Fruit fly (Drosophila melanogaster) whole organism, prepupa: ENCODE results near the gene IntS14.

Source experiments
- CG10631 ChIP-seq: fragments of 200-800 bp; sonication (Bioruptor generic); optimal IDR thresholded peaks from 2 replicates; lab custom pipeline; 2016; ENCODE audit warnings: missing biosample characterization, missing genetic modification characterization
- CG11762 ChIP-seq: fragments of 200-800 bp; sonication (Bioruptor generic); optimal IDR thresholded peaks from 3 replicates; lab custom pipeline; 2016; ENCODE audit warnings: missing biosample characterization, missing genetic modification characterization; ENCODE audit not compliant: insufficient read depth
- CG11902 ChIP-seq: fragments of 200-800 bp; sonication (Bioruptor generic); optimal IDR thresholded peaks from 3 replicates; lab custom pipeline; 2016; ENCODE audit warnings: missing biosample characterization, missing genetic modification characterization
- CG15336 ChIP-seq: fragments of 200-800 bp; sonication (Bioruptor generic); IDR thresholded peaks from 2 replicates; pipeline ENCODE4 v1.3.6; 2022; ENCODE audit warnings: missing biosample characterization, missing genetic modification characterization
- CG1621 ChIP-seq: fragments of 200-800 bp; sonication (Bioruptor generic); optimal IDR thresholded peaks from 3 replicates; lab custom pipeline; 2018; ENCODE audit warnings: missing biosample characterization, mild to moderate bottlenecking, missing genetic modification characterization
- CG16779 ChIP-seq: fragments of 200-800 bp; sonication (Bioruptor generic); optimal IDR thresholded peaks from 3 replicates; lab custom pipeline; 2017; ENCODE audit warnings: missing biosample characterization, mild to moderate bottlenecking, missing genetic modification characterization
- CG31627 ChIP-seq: fragments of 200-800 bp; sonication (Bioruptor generic); optimal IDR thresholded peaks from 3 replicates; lab custom pipeline; 2016; ENCODE audit warnings: missing biosample characterization, missing genetic modification characterization
- CG32006 ChIP-seq: fragments of 200-800 bp; sonication (Bioruptor generic); optimal IDR thresholded peaks from 3 replicates; lab custom pipeline; 2017; ENCODE audit warnings: missing biosample characterization, mild to moderate bottlenecking, missing genetic modification characterization
- CG6808 ChIP-seq: fragments of 200-800 bp; sonication (Bioruptor generic); optimal IDR thresholded peaks from 3 replicates; lab custom pipeline; 2017; ENCODE audit warnings: missing biosample characterization, missing genetic modification characterization, mild to moderate bottlenecking, moderate library complexity, missing genetic modification reagents
- CG6854 ChIP-seq: fragments of 200-800 bp; sonication (Bioruptor generic); optimal IDR thresholded peaks from 2 replicates; lab custom pipeline; 2017; ENCODE audit warnings: missing biosample characterization, mild to moderate bottlenecking, missing genetic modification characterization
- CG8319 ChIP-seq: fragments of 200-800 bp; sonication (Bioruptor generic); optimal IDR thresholded peaks from 3 replicates; lab custom pipeline; 2016; ENCODE audit warnings: missing biosample characterization, missing genetic modification characterization
- CG8632 ChIP-seq: fragments of 200-800 bp; sonication (Bioruptor generic); optimal IDR thresholded peaks from 3 replicates; lab custom pipeline; 2016; ENCODE audit warnings: missing biosample characterization, missing genetic modification characterization
- Eip75B ChIP-seq: fragments of 200-800 bp; sonication (Bioruptor generic); optimal IDR thresholded peaks from 3 replicates; lab custom pipeline; 2016; ENCODE audit warnings: missing biosample characterization, missing genetic modification characterization
- Eip78C ChIP-seq: fragments of 200-800 bp; sonication (Bioruptor generic); peaks from one replicate; lab custom pipeline; 2016; ENCODE audit warnings: missing biosample characterization, missing genetic modification characterization
- Ets21C ChIP-seq: fragments of 200-800 bp; sonication (Bioruptor generic); optimal IDR thresholded peaks from 3 replicates; lab custom pipeline; 2016; ENCODE audit warnings: missing biosample characterization, missing genetic modification characterization
- Ets96B ChIP-seq: fragments of 200-800 bp; optimal IDR thresholded peaks from 2 replicates; lab custom pipeline; 2019; ENCODE audit warnings: missing biosample characterization, mild to moderate bottlenecking, missing genetic modification characterization, moderate library complexity
- Met ChIP-seq: fragments of 200-800 bp; sonication (Bioruptor generic); optimal IDR thresholded peaks from 3 replicates; lab custom pipeline; 2016; ENCODE audit warnings: missing biosample characterization, missing genetic modification characterization
- Sox102F ChIP-seq: fragments of 200-800 bp; sonication (Bioruptor generic); optimal IDR thresholded peaks from 2 replicates; lab custom pipeline; 2016; ENCODE audit warnings: missing biosample characterization, mild to moderate bottlenecking, missing genetic modification characterization
- Sox14 ChIP-seq: fragments of 200-800 bp; sonication (Bioruptor generic); optimal IDR thresholded peaks from 3 replicates; lab custom pipeline; 2016; ENCODE audit warnings: missing biosample characterization, missing genetic modification characterization
- dsx ChIP-seq: fragments of 200-800 bp; optimal IDR thresholded peaks from 3 replicates; lab custom pipeline; 2019; ENCODE audit warnings: missing biosample characterization, mild to moderate bottlenecking, missing genetic modification characterization, moderate library complexity; ENCODE audit not compliant: poor library complexity, severe bottlenecking
- eg ChIP-seq: fragments of 200-800 bp; sonication (Bioruptor generic); IDR thresholded peaks from 3 replicates; pipeline ENCODE4 v1.3.6; 2022; ENCODE audit warnings: missing biosample characterization, missing genetic modification characterization
- esn ChIP-seq: fragments of 200-800 bp; sonication (Bioruptor generic); optimal IDR thresholded peaks from 2 replicates; lab custom pipeline; 2016; ENCODE audit warnings: missing biosample characterization, mild to moderate bottlenecking, missing genetic modification characterization, moderate library complexity
- fd59A ChIP-seq: fragments of 200-800 bp; sonication (Bioruptor generic); optimal IDR thresholded peaks from 2 replicates; lab custom pipeline; 2017; ENCODE audit warnings: missing biosample characterization, mild to moderate bottlenecking, missing genetic modification characterization, missing genetic modification reagents
- fd85E ChIP-seq: fragments of 200-800 bp; sonication (Bioruptor generic); optimal IDR thresholded peaks from 3 replicates; lab custom pipeline; 2016; ENCODE audit warnings: missing biosample characterization, missing genetic modification characterization
- lz ChIP-seq: fragments of 200-800 bp; sonication (Bioruptor generic); optimal IDR thresholded peaks from 3 replicates; lab custom pipeline; 2016; ENCODE audit warnings: missing biosample characterization, missing genetic modification characterization
- salr ChIP-seq, 2 experiments: fragments of 200-800 bp; sonication (Bioruptor generic); optimal IDR thresholded peaks; 3 replicates each; lab custom pipeline; 2016 to 2018; ENCODE audit warnings: missing biosample characterization in 2 of 2, missing genetic modification characterization in 2 of 2, mild to moderate bottlenecking in 1 of 2
- ss ChIP-seq, 2 experiments: fragments of 200-800 bp; sonication (Bioruptor generic); optimal IDR thresholded peaks; 2 replicates in 1 of 2; 3 replicates in 1 of 2; lab custom pipeline; 2017 to 2018; ENCODE audit warnings: mild to moderate bottlenecking in 2 of 2, missing biosample characterization in 2 of 2, missing genetic modification characterization in 2 of 2, moderate library complexity in 1 of 2
- svp ChIP-seq: fragments of 200-800 bp; sonication (Bioruptor generic); peaks from one replicate; lab custom pipeline; 2016; ENCODE audit warnings: missing biosample characterization, missing genetic modification characterization
- vri ChIP-seq: fragments of 200-800 bp; sonication (Bioruptor generic); optimal IDR thresholded peaks from 3 replicates; lab custom pipeline; 2016; ENCODE audit warnings: missing biosample characterization, mild to moderate bottlenecking, missing genetic modification characterization

IntS14 gene

DNA sequence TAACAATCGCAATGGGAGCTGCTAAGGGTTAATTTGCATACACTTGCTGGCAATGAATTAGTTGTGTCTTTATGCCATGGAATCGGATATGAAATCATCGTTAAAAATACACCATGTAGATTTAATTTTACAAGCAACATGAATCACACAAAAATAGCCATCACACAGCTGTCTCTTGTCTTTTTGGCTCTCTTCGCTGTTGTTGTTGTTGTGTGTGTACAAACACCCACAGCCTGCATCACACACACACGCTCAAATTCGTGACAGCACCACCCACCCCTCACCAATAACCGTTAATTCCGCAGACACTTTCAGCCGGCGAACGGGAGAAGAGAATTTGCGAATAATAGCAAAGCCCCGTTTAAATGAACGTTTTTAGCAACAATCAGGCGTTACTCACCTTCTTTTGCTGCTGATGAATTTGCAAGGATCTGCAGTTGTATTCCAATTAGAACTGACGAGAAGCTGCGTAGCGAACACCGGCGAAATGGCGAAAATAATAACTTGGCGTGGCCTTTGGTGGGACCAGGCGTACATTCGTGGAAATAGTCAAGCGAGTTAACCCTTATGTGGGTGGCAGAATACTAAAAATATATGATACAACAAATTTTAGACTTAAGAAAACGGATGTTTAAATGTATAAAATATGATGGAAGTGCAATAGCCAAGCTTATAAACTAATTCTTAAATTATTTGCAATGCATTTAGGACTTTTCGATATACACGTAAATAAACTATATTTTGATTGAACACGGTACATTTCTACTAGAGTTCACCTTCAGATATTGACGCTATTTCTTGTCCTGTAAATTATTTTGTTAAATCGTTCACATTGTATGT is 6.3 kb upstream of the IntS14 start, which contains the start of gene capt (continued):
- TF ChIP-seq salr (GFP tag; optimal IDR thresholded peaks at IDR 0.05; lab: Kevin White, UChicago): no peak
- no peak for TF ChIP-seq CG11762
- no peak for TF ChIP-seq Eip75B (GFP tag; lab: Kevin White, UChicago)
- no peak for TF ChIP-seq CG1621 (tag; lab: Kevin White, UChicago)
- no peak for TF ChIP-seq CG8632
- peak; percentile 37; the same call in 1 of the 2 replicates for TF ChIP-seq CG15336 (GFP tag; lab: Robert Waterston, UW)
- peak; percentile 66 for TF ChIP-seq Eip78C (GFP tag; lab: Kevin White, UChicago)
- TF ChIP-seq CG6808: peak; percentile 7
- TF ChIP-seq CG8319 (GFP tag; lab: Kevin White, UChicago): no peak
- peak; percentile 33 to 50 for TF ChIP-seq ss (GFP tag; optimal IDR thresholded peaks at IDR 0.05; lab: Kevin White, UChicago)
- no peak for TF ChIP-seq dsx

dm6 chr2L:1158519-1159319 is 5.5 kb upstream of the IntS14 start, which contains the start of gene Tango14:
Gene Tango14 (plus strand): TSS chr2L:1158661.
- TF ChIP-seq fd85E (GFP tag; lab: Kevin White, UChicago) (no peak), lz (no peak), Ets96B (tag; lab: Kevin White, UChicago) (no peak), Met (GFP tag; lab: Kevin White, UChicago) (no peak), CG11902 (GFP tag; lab: Kevin White, UChicago) (no peak), CG16779 (tag; lab: Kevin White, UChicago) (no peak), CG31627 (GFP tag; lab: Kevin White, UChicago) (no peak), salr (GFP tag; optimal IDR thresholded peaks at IDR 0.05; lab: Kevin White, UChicago) (no peak), CG11762 (no peak), svp (GFP tag; lab: Kevin White, UChicago) (peak; percentile 35), CG1621 (tag; lab: Kevin White, UChicago) (no peak), CG8632 (no peak), Sox102F (GFP tag; lab: Kevin White, UChicago) (no peak), eg (GFP tag; lab: Robert Waterston, UW) (peak; percentile 35; the same call in 1 of the 3 replicates)

DNA sequence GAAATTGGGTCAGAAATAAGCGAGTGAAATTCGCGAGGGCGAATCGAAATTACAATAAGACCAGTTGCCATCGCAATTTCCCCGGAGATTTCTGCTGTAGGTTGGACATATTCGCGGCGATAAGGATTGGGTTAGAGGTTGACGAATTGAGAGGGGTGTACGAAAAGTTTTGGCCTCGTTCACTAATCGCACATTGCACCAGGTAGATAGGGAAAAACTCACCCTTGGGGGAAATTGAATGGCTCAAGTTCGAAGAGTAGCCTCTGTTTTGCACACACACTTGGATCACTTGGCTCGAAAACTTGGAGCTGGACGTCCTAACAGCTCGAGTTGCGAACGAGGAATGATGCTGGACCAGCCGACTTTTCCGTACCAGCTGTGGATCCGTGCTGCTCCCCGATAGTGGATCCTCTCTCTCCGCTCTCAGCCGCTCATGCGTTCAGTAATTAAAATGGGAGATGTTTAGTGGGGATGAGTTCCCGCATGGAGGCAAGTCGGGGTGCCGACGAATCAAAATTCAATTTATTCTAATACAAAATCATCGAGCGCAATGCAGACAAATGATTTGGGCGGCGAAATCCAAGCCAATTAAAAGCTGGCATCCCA is 602 bp upstream of the IntS14 start, which contains the start of gene CG5080:
Gene CG5080, minus strand, starts transcription at position 349 of the 606 bp plus-strand sequence.
- TF ChIP-seq vri (no peak), fd85E (GFP tag; lab: Kevin White, UChicago) (no peak), Ets96B (tag; lab: Kevin White, UChicago) (no peak), eg (GFP tag; lab: Robert Waterston, UW) (no peak), svp (GFP tag; lab: Kevin White, UChicago) (peak; percentile 100), Eip78C (GFP tag; lab: Kevin White, UChicago) (peak; percentile 60), Eip75B (GFP tag; lab: Kevin White, UChicago) (peak; percentile 14), Ets21C (GFP tag; lab: Kevin White, UChicago) (no peak)

dm6 chr2L:1166326-1166725 is 2.1 kb downstream of the IntS14 start, which contains the start of gene CG14341:
Gene CG14341 (plus strand): TSS chr2L:1166506.
- TF ChIP-seq CG10631 (GFP tag; lab: Kevin White, UChicago) (no peak), fd59A (GFP tag; lab: Kevin White, UChicago) (no peak), CG32006 (GFP tag; lab: Kevin White, UChicago) (no peak), Sox14 (GFP tag; lab: Kevin White, UChicago) (no peak), CG6854 (no peak), Eip78C (GFP tag; lab: Kevin White, UChicago) (no peak), svp (GFP tag; lab: Kevin White, UChicago) (peak; percentile 66), lz (no peak), esn (GFP tag; lab: Kevin White, UChicago) (peak; percentile 26)
